Worm (Caenorhabditis elegans) whole organism, mixed stage, embryonic: ENCODE measurements around the gene R10E9.4.

Experiments
- M03D4.4 ChIP-seq: sonication (generic microtip); optimal IDR thresholded peaks from 2 replicates; lab custom pipeline; 2017; ENCODE audit warnings: mild to moderate bottlenecking, missing genetic modification characterization, missing compliant biosample characterization
- bed-3 ChIP-seq: fragments of 200-800 bp; sonication (Bioruptor generic); optimal IDR thresholded peaks from 3 replicates; lab custom pipeline; 2018; ENCODE audit warnings: mild to moderate bottlenecking, missing genetic modification characterization, moderate library complexity, missing compliant biosample characterization
- cnd-1 ChIP-seq: fragments of 200-800 bp; sonication (Bioruptor generic); optimal IDR thresholded peaks from 2 replicates; lab custom pipeline; 2018; ENCODE audit warnings: mild to moderate bottlenecking, missing genetic modification characterization, missing compliant biosample characterization
- drap-1 ChIP-seq: fragments of 200-800 bp; sonication (Bioruptor generic); optimal IDR thresholded peaks from 3 replicates; lab custom pipeline; 2018; ENCODE audit warnings: mild to moderate bottlenecking, missing genetic modification characterization, missing compliant biosample characterization
- elt-1 ChIP-seq: sonication (generic microtip); optimal IDR thresholded peaks from 2 replicates; lab custom pipeline; 2017; ENCODE audit warnings: missing genetic modification characterization, mild to moderate bottlenecking, missing compliant biosample characterization, antibody characterized with exemption, moderate library complexity, borderline replicate concordance; ENCODE audit not compliant: insufficient read depth
- flh-1 ChIP-seq: fragments of 200-800 bp; sonication (Bioruptor generic); optimal IDR thresholded peaks from 2 replicates; lab custom pipeline; 2018; ENCODE audit warnings: mild to moderate bottlenecking, missing genetic modification characterization, moderate library complexity, missing compliant biosample characterization
- hlh-1 ChIP-seq: fragments of 150-350 bp; optimal IDR thresholded peaks from 2 replicates; lab custom pipeline; 2014; ENCODE audit warnings: missing biosample characterization, missing genetic modification reagents, missing genetic modification characterization
- lsy-2 ChIP-seq: fragments of 150-350 bp; optimal IDR thresholded peaks from 2 replicates; lab custom pipeline; 2014; ENCODE audit warnings: missing biosample characterization, missing genetic modification characterization
- mab-5 ChIP-seq: fragments of 150-350 bp; optimal IDR thresholded peaks from 2 replicates; lab custom pipeline; 2014; ENCODE audit warnings: missing biosample characterization, missing genetic modification characterization
- mep-1 ChIP-seq: fragments of 150-350 bp; optimal IDR thresholded peaks from 2 replicates; lab custom pipeline; 2017; ENCODE audit warnings: missing biosample characterization, missing genetic modification reagents, missing genetic modification characterization, inconsistent platforms
- nhr-12 ChIP-seq: fragments of 150-350 bp; optimal IDR thresholded peaks from 2 replicates; lab custom pipeline; 2014; ENCODE audit warnings: missing biosample characterization, missing genetic modification characterization
- nhr-2 ChIP-seq: fragments of 150-350 bp; optimal IDR thresholded peaks from 2 replicates; lab custom pipeline; 2014; ENCODE audit warnings: missing biosample characterization, missing genetic modification characterization
- sem-2 ChIP-seq: fragments of 200-800 bp; sonication (Bioruptor generic); optimal IDR thresholded peaks from 2 replicates; lab custom pipeline; 2018; ENCODE audit warnings: mild to moderate bottlenecking, missing genetic modification characterization, missing compliant biosample characterization
- snpc-4 ChIP-seq: fragments of 150-350 bp; optimal IDR thresholded peaks from 2 replicates; lab custom pipeline; 2014; ENCODE audit warnings: missing biosample characterization, missing genetic modification characterization
- unc-120 ChIP-seq: sonication (generic microtip); optimal IDR thresholded peaks from 2 replicates; lab custom pipeline; 2017; ENCODE audit warnings: missing genetic modification characterization, missing compliant biosample characterization; ENCODE audit not compliant: poor library complexity, severe bottlenecking
- unc-62 ChIP-seq: fragments of 150-350 bp; optimal IDR thresholded peaks from 2 replicates; lab custom pipeline; 2014; ENCODE audit warnings: missing biosample characterization, missing genetic modification reagents, missing genetic modification characterization
- zip-8 ChIP-seq: fragments of 150-350 bp; optimal IDR thresholded peaks from 2 replicates; lab custom pipeline; 2014; ENCODE audit warnings: missing biosample characterization, missing genetic modification characterization
- ztf-11 ChIP-seq: fragments of 150-350 bp; optimal IDR thresholded peaks from 2 replicates; lab custom pipeline; 2014; ENCODE audit warnings: missing biosample characterization, missing genetic modification characterization

The R10E9.4 gene

DNA sequence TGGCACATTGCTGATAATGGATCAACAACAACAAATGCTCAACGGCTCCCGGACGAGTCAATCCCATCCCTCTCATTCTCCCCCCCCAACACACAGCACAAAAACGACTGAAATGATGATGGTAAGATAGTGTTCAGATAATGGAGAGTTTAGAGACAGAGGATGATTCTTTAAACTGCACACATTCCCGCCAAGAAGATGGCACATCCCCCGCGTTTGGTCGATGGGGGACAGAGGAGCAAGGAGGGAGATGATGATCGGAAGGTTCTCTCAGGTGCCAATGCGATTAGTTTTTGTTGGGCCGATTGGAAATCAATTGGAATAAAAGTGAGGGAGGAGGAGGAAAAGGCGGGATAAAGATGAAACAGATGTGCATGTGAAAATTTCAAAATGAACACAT, 45.1 kb downstream of the R10E9.4 start:
- TF ChIP-seq nhr-12 (no peak), elt-1 (no peak), zip-8 (tag; lab: Kevin White, UChicago) (no peak), unc-62 (GFP tag; lab: Kevin White, UChicago) (peak; percentile 48), sem-2 (no peak), snpc-4 (tag; lab: Kevin White, UChicago) (no peak), hlh-1 (tag; lab: Kevin White, UChicago) (peak; percentile 49), unc-120 (tag; lab: Kevin White, UChicago) (peak; percentile 93)

- TF ChIP-seq flh-1 (GFP tag; lab: Kevin White, UChicago) = no peak
- TF ChIP-seq drap-1 (GFP tag; lab: Kevin White, UChicago) = no peak
- no peak for TF ChIP-seq ztf-11 (tag; lab: Kevin White, UChicago)
- no peak for TF ChIP-seq nhr-2
- TF ChIP-seq mab-5 (tag; lab: Kevin White, UChicago) = no peak
- no peak for TF ChIP-seq cnd-1 (tag; lab: Kevin White, UChicago)
- no peak for TF ChIP-seq lsy-2 (tag; lab: Kevin White, UChicago)
- no peak for TF ChIP-seq zip-8 (tag; lab: Kevin White, UChicago)
- TF ChIP-seq M03D4.4 (tag; lab: Kevin White, UChicago) = no peak
- no peak for TF ChIP-seq bed-3 (GFP tag; lab: Kevin White, UChicago)
Measured at ce11 chrIII:3926801-3927200, 45.8 kb downstream of the R10E9.4 start.

DNA sequence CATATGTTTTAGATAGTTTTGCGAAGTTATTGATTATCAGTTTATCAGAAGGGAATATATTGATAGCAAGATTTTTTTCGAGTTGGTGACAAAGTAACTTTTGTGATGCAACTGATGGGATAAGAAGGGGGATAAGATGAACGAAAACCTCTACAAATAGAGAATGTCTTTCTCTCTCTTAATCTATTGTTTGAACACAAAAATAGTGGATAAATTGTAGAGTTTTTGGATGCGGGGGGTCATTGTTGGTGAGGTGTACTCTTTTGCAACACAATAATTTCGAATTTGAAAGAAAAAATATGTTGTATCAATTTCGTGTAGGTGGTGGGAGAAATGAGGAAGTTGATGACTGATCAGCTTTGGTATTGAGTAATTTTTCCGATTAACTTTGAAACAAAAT, 46.5 kb downstream of the R10E9.4 start, which contains the start of gene ZK1058.9:
TSS of gene ZK1058.9 (minus strand) at position 101 of the 400 bp plus-strand sequence.
- TF ChIP-seq mep-1 (tag; lab: Kevin White, UChicago) = no peak
- TF ChIP-seq snpc-4 (tag; lab: Kevin White, UChicago) = no peak
- no peak for TF ChIP-seq ztf-11 (tag; lab: Kevin White, UChicago)
